Worm (Caenorhabditis elegans) whole organism, young adult: ENCODE results near the gene cyy-1.
A peak's percentile ranks its signal among the peaks of the same experiment; 100 is the strongest.

Experiments used
- B0336.3 ChIP-seq: fragments of 200-800 bp; sonication (Bioruptor generic); IDR thresholded peaks from 2 replicates; pipeline ENCODE4 v1.3.6; 2022; ENCODE audit warnings: missing genetic modification characterization, missing compliant biosample characterization
- D2030.7 ChIP-seq: fragments of 200-800 bp; sonication (Bioruptor generic); IDR thresholded peaks from 2 replicates; pipeline ENCODE4 v1.3.6; 2022; ENCODE audit warnings: missing genetic modification reagents, missing genetic modification characterization, missing compliant biosample characterization
- F22D6.2 ChIP-seq: sonication (generic microtip); optimal IDR thresholded peaks from 2 replicates; lab custom pipeline; 2016; ENCODE audit warnings: mild to moderate bottlenecking, missing genetic modification characterization, missing compliant biosample characterization
- F39B2.1 ChIP-seq: fragments of 200-800 bp; sonication (Bioruptor generic); IDR thresholded peaks from 2 replicates; pipeline ENCODE4 v1.3.6; 2022; ENCODE audit warnings: missing genetic modification reagents, missing genetic modification characterization, missing compliant biosample characterization
- F49E8.2 ChIP-seq: sonication (generic microtip); optimal IDR thresholded peaks from 3 replicates; lab custom pipeline; 2017; ENCODE audit warnings: missing genetic modification characterization, mild to moderate bottlenecking, missing compliant biosample characterization, antibody characterized with exemption, moderate library complexity; ENCODE audit not compliant: insufficient read depth
- F52B5.7 ChIP-seq: sonication (generic microtip); optimal IDR thresholded peaks from 2 replicates; lab custom pipeline; 2016; ENCODE audit warnings: mild to moderate bottlenecking, missing genetic modification characterization, missing compliant biosample characterization
- F55B11.4 ChIP-seq: sonication (generic microtip); optimal IDR thresholded peaks from 2 replicates; lab custom pipeline; 2016; ENCODE audit warnings: missing compliant biosample characterization, missing genetic modification characterization, borderline replicate concordance; ENCODE audit not compliant: insufficient read depth
- Y53G8AR.9 ChIP-seq: fragments of 200-800 bp; sonication (Bioruptor generic); conservative IDR thresholded peaks from 2 replicates; pipeline ENCODE4 v1.3.6; 2022; ENCODE audit warnings: missing genetic modification reagents, missing genetic modification characterization, missing compliant biosample characterization
- Y67H2A.10 ChIP-seq: fragments of 200-800 bp; sonication (Bioruptor generic); conservative IDR thresholded peaks from 2 replicates; pipeline ENCODE4 v1.3.6; 2022; ENCODE audit warnings: missing genetic modification reagents, missing genetic modification characterization, missing compliant biosample characterization
- Y95B8A.8 ChIP-seq: fragments of 200-800 bp; sonication (Bioruptor generic); IDR thresholded peaks from 2 replicates; pipeline ENCODE4 v1.3.6; 2022; ENCODE audit warnings: missing genetic modification reagents, missing genetic modification characterization, missing compliant biosample characterization
- ZK185.1 ChIP-seq: sonication (generic microtip); optimal IDR thresholded peaks from 2 replicates; lab custom pipeline; 2016; ENCODE audit warnings: mild to moderate bottlenecking, missing genetic modification characterization, missing compliant biosample characterization; ENCODE audit not compliant: poor library complexity, severe bottlenecking
- aptf-3 ChIP-seq: fragments of 200-800 bp; sonication (Bioruptor generic); IDR thresholded peaks from 2 replicates; pipeline ENCODE4 v1.3.6; 2022; ENCODE audit warnings: missing genetic modification characterization, missing compliant biosample characterization
- athp-1 ChIP-seq: sonication (generic microtip); optimal IDR thresholded peaks from 2 replicates; lab custom pipeline; 2017; ENCODE audit warnings: mild to moderate bottlenecking, missing genetic modification characterization, missing compliant biosample characterization
- ccch-3 ChIP-seq: fragments of 200-800 bp; sonication (Bioruptor generic); optimal IDR thresholded peaks from 2 replicates; lab custom pipeline; 2018; ENCODE audit warnings: mild to moderate bottlenecking, missing genetic modification characterization, missing compliant biosample characterization
- ceh-27 ChIP-seq: fragments of 200-800 bp; sonication (Bioruptor generic); optimal IDR thresholded peaks from 2 replicates; lab custom pipeline; 2018; ENCODE audit warnings: mild to moderate bottlenecking, missing genetic modification characterization, moderate library complexity, missing compliant biosample characterization
- chd-7 ChIP-seq: sonication (generic microtip); optimal IDR thresholded peaks from 2 replicates; lab custom pipeline; 2016; ENCODE audit warnings: mild to moderate bottlenecking, missing genetic modification characterization, moderate library complexity, missing compliant biosample characterization
- dpff-1 ChIP-seq: sonication (generic microtip); optimal IDR thresholded peaks from 2 replicates; lab custom pipeline; 2017; ENCODE audit warnings: mild to moderate bottlenecking, missing genetic modification characterization, missing compliant biosample characterization
- egl-18 ChIP-seq: fragments of 200-800 bp; sonication (Bioruptor generic); IDR thresholded peaks from 2 replicates; pipeline ENCODE4 v1.3.6; 2022; ENCODE audit warnings: missing genetic modification reagents, missing genetic modification characterization, missing compliant biosample characterization
- egl-44 ChIP-seq: fragments of 200-800 bp; sonication (Bioruptor generic); IDR thresholded peaks from 2 replicates; pipeline ENCODE4 v1.3.6; 2022; ENCODE audit warnings: missing genetic modification reagents, missing genetic modification characterization, missing compliant biosample characterization
- ets-4 ChIP-seq: fragments of 200-800 bp; sonication (Bioruptor generic); optimal IDR thresholded peaks from 2 replicates; lab custom pipeline; 2018; ENCODE audit warnings: mild to moderate bottlenecking, missing genetic modification characterization, missing compliant biosample characterization
- fkh-3 ChIP-seq: sonication (generic microtip); optimal IDR thresholded peaks from 2 replicates; lab custom pipeline; 2016; ENCODE audit warnings: mild to moderate bottlenecking, missing genetic modification characterization, missing compliant biosample characterization
- gei-17 ChIP-seq: fragments of 200-800 bp; sonication (Bioruptor generic); optimal IDR thresholded peaks from 2 replicates; lab custom pipeline; 2018; ENCODE audit warnings: mild to moderate bottlenecking, missing genetic modification characterization, missing compliant biosample characterization
- him-1 ChIP-seq: sonication (generic microtip); optimal IDR thresholded peaks from 2 replicates; lab custom pipeline; 2016; ENCODE audit warnings: missing genotype, missing genetic modification reagents, missing genetic modification characterization, missing compliant biosample characterization
- hlh-12 ChIP-seq: sonication (generic microtip); optimal IDR thresholded peaks from 2 replicates; lab custom pipeline; 2016; ENCODE audit warnings: missing genetic modification characterization, missing compliant biosample characterization
- hlh-26 ChIP-seq: fragments of 200-800 bp; sonication (Bioruptor generic); conservative IDR thresholded peaks from 2 replicates; pipeline ENCODE4 v1.3.6; 2022; ENCODE audit warnings: missing genetic modification reagents, missing genetic modification characterization, missing compliant biosample characterization
- hmg-20 ChIP-seq: fragments of 200-800 bp; sonication (Bioruptor generic); IDR thresholded peaks from 2 replicates; pipeline ENCODE4 v1.3.6; 2022; ENCODE audit warnings: missing genetic modification reagents, missing genetic modification characterization, missing compliant biosample characterization
- hrde-1 ChIP-seq: sonication (generic microtip); optimal IDR thresholded peaks from 2 replicates; lab custom pipeline; 2016; ENCODE audit warnings: missing genetic modification characterization, mild to moderate bottlenecking, missing compliant biosample characterization, moderate library complexity, missing genotype, missing genetic modification reagents, borderline replicate concordance
- hsf-1 ChIP-seq: fragments of 200-800 bp; sonication (Bioruptor generic); IDR thresholded peaks from 2 replicates; pipeline ENCODE4 v1.3.6; 2022; ENCODE audit warnings: missing genetic modification reagents, missing genetic modification characterization, missing compliant biosample characterization
- lag-1 ChIP-seq: fragments of 200-800 bp; sonication (Bioruptor generic); IDR thresholded peaks from 2 replicates; pipeline ENCODE4 v1.3.6; 2022; ENCODE audit warnings: missing genetic modification reagents, missing genetic modification characterization, missing compliant biosample characterization
- let-526 ChIP-seq: fragments of 200-800 bp; sonication (Bioruptor generic); IDR thresholded peaks from 2 replicates; pipeline ENCODE4 v1.3.6; 2022; ENCODE audit warnings: missing genetic modification reagents, missing genetic modification characterization, missing compliant biosample characterization
- let-607 ChIP-seq, 2 experiments: fragments of 200-800 bp in 1 of 2; sonication (Bioruptor generic) in 1 of 2; sonication (generic microtip) in 1 of 2; optimal IDR thresholded peaks; 2 replicates each; lab custom pipeline; 2016 to 2018; ENCODE audit warnings: mild to moderate bottlenecking in 2 of 2, missing compliant biosample characterization in 2 of 2, missing genetic modification characterization in 2 of 2, moderate library complexity in 2 of 2, missing genotype in 1 of 2
- lin-26 ChIP-seq: fragments of 200-800 bp; sonication (Bioruptor generic); IDR thresholded peaks from 2 replicates; pipeline ENCODE4 v1.3.6; 2022; ENCODE audit warnings: missing genetic modification reagents, missing genetic modification characterization, missing compliant biosample characterization
- lin-54 ChIP-seq: fragments of 200-800 bp; sonication (Bioruptor generic); optimal IDR thresholded peaks from 2 replicates; lab custom pipeline; 2018; ENCODE audit warnings: mild to moderate bottlenecking, missing genetic modification characterization, missing compliant biosample characterization
- madf-3 ChIP-seq: fragments of 200-800 bp; sonication (Bioruptor generic); IDR thresholded peaks from 2 replicates; pipeline ENCODE4 v1.3.6; 2022; ENCODE audit warnings: missing genetic modification reagents, missing genetic modification characterization, missing compliant biosample characterization
- mxl-1 ChIP-seq: sonication (generic microtip); optimal IDR thresholded peaks from 2 replicates; lab custom pipeline; 2016; ENCODE audit warnings: missing genetic modification characterization, missing compliant biosample characterization
- nfyb-1 ChIP-seq: fragments of 200-800 bp; sonication (Bioruptor generic); IDR thresholded peaks from 2 replicates; pipeline ENCODE4 v1.3.6; 2022; ENCODE audit warnings: missing genetic modification reagents, missing genetic modification characterization, missing compliant biosample characterization
- nhr-120 ChIP-seq: fragments of 200-800 bp; sonication (Bioruptor generic); IDR thresholded peaks from 2 replicates; pipeline ENCODE4 v1.3.6; 2022; ENCODE audit warnings: missing genetic modification characterization, missing compliant biosample characterization
- nhr-179 ChIP-seq: sonication (generic microtip); optimal IDR thresholded peaks from 2 replicates; lab custom pipeline; 2016; ENCODE audit warnings: mild to moderate bottlenecking, missing genetic modification characterization, missing compliant biosample characterization
- nhr-80 ChIP-seq: sonication (generic microtip); optimal IDR thresholded peaks from 2 replicates; lab custom pipeline; 2016; ENCODE audit warnings: missing genetic modification characterization, missing compliant biosample characterization
- pha-4 ChIP-seq: fragments of 150-350 bp; sonication (generic microtip); optimal IDR thresholded peaks from 2 replicates; lab custom pipeline; 2014; ENCODE audit warnings: missing biosample characterization, missing genetic modification reagents, missing genetic modification characterization
- rpc-1 ChIP-seq, 2 experiments: fragments of 150-350 bp in 1 of 2; sonication (generic microtip) in 1 of 2; optimal IDR thresholded peaks; 2 replicates each; lab custom pipeline; 2014 to 2018; ENCODE audit warnings: missing biosample characterization in 1 of 2, missing genetic modification characterization in 1 of 2, missing genetic modification reagents in 1 of 2, missing genotype in 1 of 2
- snpc-3.4 ChIP-seq: sonication (generic microtip); optimal IDR thresholded peaks from 2 replicates; lab custom pipeline; 2017; ENCODE audit warnings: missing genetic modification characterization, mild to moderate bottlenecking, missing compliant biosample characterization, antibody characterized with exemption, moderate library complexity, missing genotype, missing genetic modification reagents
- tbx-9 ChIP-seq: sonication (generic microtip); optimal IDR thresholded peaks from 2 replicates; lab custom pipeline; 2016; ENCODE audit warnings: borderline replicate concordance, missing genetic modification characterization, inconsistent platforms, missing compliant biosample characterization
- unc-130 ChIP-seq: sonication (generic microtip); optimal IDR thresholded peaks from 2 replicates; lab custom pipeline; 2016; ENCODE audit warnings: missing genetic modification reagents, missing genetic modification characterization, missing compliant biosample characterization
- unc-62 ChIP-seq: fragments of 150-350 bp; optimal IDR thresholded peaks from 2 replicates; lab custom pipeline; 2014; ENCODE audit warnings: missing biosample characterization, missing genetic modification reagents, missing genetic modification characterization
- zfh-2 ChIP-seq: fragments of 200-800 bp; sonication (Bioruptor generic); conservative IDR thresholded peaks from 2 replicates; pipeline ENCODE4 v1.3.6; 2022; ENCODE audit warnings: missing genetic modification reagents, missing genetic modification characterization, missing compliant biosample characterization
- zim-3 ChIP-seq: sonication (generic microtip); optimal IDR thresholded peaks from 2 replicates; lab custom pipeline; 2017; ENCODE audit warnings: mild to moderate bottlenecking, missing genetic modification characterization, moderate library complexity, missing compliant biosample characterization
- ztf-3 ChIP-seq: fragments of 200-800 bp; sonication (Bioruptor generic); optimal IDR thresholded peaks from 2 replicates; lab custom pipeline; 2018; ENCODE audit warnings: mild to moderate bottlenecking, missing genetic modification characterization, missing compliant biosample characterization

Gene cyy-1

ce11 chrIII:8446940-8447403 lies 41.3 kb downstream of the cyy-1 start, which contains the start of gene rpn-3 (continued):
- TF ChIP-seq lin-54 (GFP tag; lab: Kevin White, UChicago) (peak; percentile 95), hmg-20 (GFP tag; lab: Robert Waterston, UW) (0 out of 2 replicates have a peak, but pooled peaks have one; percentile 68), tbx-9 (tag; lab: Kevin White, UChicago) (no peak), Y53G8AR.9 (GFP tag; lab: Robert Waterston, UW) (peak; percentile 97), let-526 (GFP tag; lab: Robert Waterston, UW) (peak; percentile 83; the same call in 1 of the 2 replicates), nfyb-1 (GFP tag; lab: Robert Waterston, UW) (peak; percentile 95), ZK185.1 (tag; lab: Kevin White, UChicago) (peak; percentile 89), unc-62 (peak; percentile 2), ets-4 (GFP tag; lab: Kevin White, UChicago) (no peak), B0336.3 (peak; percentile 85), fkh-3 (tag; lab: Kevin White, UChicago) (no peak), Y67H2A.10 (GFP tag; lab: Robert Waterston, UW) (peak; percentile 87), ceh-27 (peak; percentile 90), unc-130 (peak; percentile 49), snpc-3.4 (tag; lab: Kevin White, UChicago) (peak; percentile 93), chd-7 (tag; lab: Kevin White, UChicago) (peak; percentile 49), nhr-179 (tag; lab: Kevin White, UChicago) (no peak), F49E8.2 (peak; percentile 91), egl-44 (GFP tag; lab: Robert Waterston, UW) (peak; percentile 67; the same call in 1 of the 2 replicates), madf-3 (GFP tag; lab: Robert Waterston, UW) (peak; percentile 94), him-1 (tag; lab: Kevin White, UChicago) (no peak), zfh-2 (GFP tag; lab: Robert Waterston, UW) (no peak), aptf-3 (GFP tag; lab: Robert Waterston, UW) (0 out of 2 replicates have a peak, but pooled peaks have one; percentile 32), dpff-1 (tag; lab: Kevin White, UChicago) (no peak), hlh-12 (tag; lab: Kevin White, UChicago) (no peak), ccch-3 (no peak), zim-3 (no peak), lag-1 (no peak), hrde-1 (tag; lab: Kevin White, UChicago) (peak; percentile 17), D2030.7 (GFP tag; lab: Robert Waterston, UW) (peak; percentile 87), gei-17 (GFP tag; lab: Kevin White, UChicago) (peak; percentile 77), egl-18 (GFP tag; lab: Robert Waterston, UW) (no peak), ztf-3 (GFP tag; lab: Kevin White, UChicago) (peak; percentile 49), F22D6.2 (peak; percentile 85), mxl-1 (tag; lab: Kevin White, UChicago) (no peak), athp-1 (peak; percentile 79), F55B11.4 (no peak), F52B5.7 (tag; lab: Kevin White, UChicago) (no peak), nhr-120 (no peak), nhr-80 (peak; percentile 19), hsf-1 (GFP tag; lab: Robert Waterston, UW) (peak; percentile 100), Y95B8A.8 (GFP tag; lab: Robert Waterston, UW) (peak; percentile 75; the same call in 1 of the 2 replicates), lin-26 (GFP tag; lab: Robert Waterston, UW) (no peak), pha-4 (tag; lab: Kevin White, UChicago) (peak; percentile 81), hlh-26 (GFP tag; lab: Robert Waterston, UW) (no peak), let-607 (tag; optimal IDR thresholded peaks at IDR 0.05; lab: Kevin White, UChicago) (peak in 1 of 2 experiments; percentile 92), F39B2.1 (GFP tag; lab: Robert Waterston, UW) (0 out of 2 replicates have a peak, but pooled peaks have one; percentile 71), rpc-1 (optimal IDR thresholded peaks at IDR 0.05; lab: Kevin White, UChicago) (peak; percentile 76), rpc-1 (tag; optimal IDR thresholded peaks at IDR 0.05; lab: Kevin White, UChicago) (peak; percentile 13)
